Fruit fly (Drosophila melanogaster) Kc167 (cell line): Measurements from ENCODE around the gene GlyRS.

Experiments used
- Myc ChIP-seq: fragments of >200 bp; optimal IDR thresholded peaks from 2 replicates; lab custom pipeline; 2017; ENCODE audit warnings: missing external identifiers
- Sin3A ChIP-seq: fragments of >200 bp; optimal IDR thresholded peaks from 2 replicates; lab custom pipeline; 2018; ENCODE audit warnings: missing external identifiers
- h ChIP-seq: fragments of >200 bp; optimal IDR thresholded peaks from 3 replicates; lab custom pipeline; 2018; ENCODE audit warnings: missing external identifiers
- insv ChIP-seq: fragments of >200 bp; optimal IDR thresholded peaks from 3 replicates; lab custom pipeline; 2018; ENCODE audit warnings: missing external identifiers
- psq ChIP-seq: fragments of >200 bp; optimal IDR thresholded peaks from 2 replicates; lab custom pipeline; 2017; ENCODE audit warnings: missing external identifiers

- TF ChIP-seq psq (no peak), Sin3A (lab: Kevin White, UChicago) (no peak), h (no peak), insv (lab: Kevin White, UChicago) (no peak), Myc (lab: Kevin White, UChicago) (no peak)
Observed at dm6 chr3L:15108948-15109347, 14.0 kb downstream of the GlyRS start.
